Worm (Caenorhabditis elegans): ENCODE data around the gene C08F8.2.

Gene C08F8.2

ce11 chrIV:11103501-11103900 is 47.3 kb upstream of the C08F8.2 start:
- TF ChIP-seq nhr-10 (tag; optimal IDR thresholded peaks at IDR 0.05) (no peak), alr-1 (tag; optimal IDR thresholded peaks at IDR 0.05) (no peak), nhr-23 (tag; optimal IDR thresholded peaks at IDR 0.05) (no peak), egl-27 (tag; optimal IDR thresholded peaks at IDR 0.05) (no peak), ztf-4 (tag; optimal IDR thresholded peaks at IDR 0.05) (no peak)

DNA sequence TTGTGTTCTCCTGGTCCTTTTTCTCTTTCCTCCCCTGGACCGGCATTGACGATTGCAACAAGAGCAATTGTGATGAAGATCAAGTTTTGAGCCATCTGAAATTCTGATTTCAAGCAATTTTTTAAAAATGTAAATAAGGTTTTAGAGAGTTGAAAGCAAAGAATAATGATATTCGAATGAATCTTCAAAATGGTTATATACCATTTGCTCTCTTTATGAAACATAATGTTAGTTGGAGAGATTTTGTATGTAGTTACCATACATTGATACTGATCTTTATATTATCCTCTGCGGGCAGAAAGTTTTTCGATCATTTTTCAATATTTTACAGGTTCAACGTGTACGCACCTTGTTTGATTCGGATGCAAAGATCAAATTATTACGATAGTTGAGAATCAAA is 45.1 kb upstream of the C08F8.2 start, which contains the start of gene srlf-24:
Gene srlf-24 (minus strand): TSS at position 101 of the 400 bp plus-strand sequence.
- TF ChIP-seq fos-1 (tag; optimal IDR thresholded peaks at IDR 0.05) (no peak), ztf-11 (tag; optimal IDR thresholded peaks at IDR 0.05) (no peak)

DNA sequence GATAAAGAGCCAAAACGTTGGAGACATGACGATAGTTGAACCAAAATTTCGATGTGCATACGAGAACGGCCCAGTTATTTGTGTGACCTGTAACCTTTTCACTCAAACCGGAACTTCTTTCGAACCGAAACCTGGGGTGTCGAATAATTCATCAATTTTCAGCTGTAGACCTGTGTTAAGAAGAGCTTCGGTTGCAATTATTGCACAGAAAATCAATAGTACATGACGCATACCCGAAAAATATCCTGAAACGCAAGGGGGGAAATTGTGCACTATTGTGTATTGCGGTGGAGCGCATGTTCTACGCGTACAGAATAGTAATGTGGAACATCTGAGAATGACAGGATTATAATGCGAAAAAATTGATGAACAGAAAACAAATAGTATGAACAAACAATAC is 41.0 kb upstream of the C08F8.2 start, which contains the start of gene pigk-1:
Gene pigk-1 (minus strand): TSS at position 248 of the 400 bp plus-strand sequence.
- TF ChIP-seq lsy-2 (tag; optimal IDR thresholded peaks at IDR 0.05) (peak in 1 of 2 experiments; percentile 7), blmp-1 (tag; optimal IDR thresholded peaks at IDR 0.05; ENCODE audit: insufficient read depth) (no peak)

ce11 chrIV:11110995-11111619 is 39.7 kb upstream of the C08F8.2 start, which contains the start of gene rps-5:
Gene rps-5, minus strand, starts transcription at chrIV:11111045.
- TF ChIP-seq nhr-21 (tag; optimal IDR thresholded peaks at IDR 0.05) (peak; percentile 33), unc-55 (GFP tag; optimal IDR thresholded peaks at IDR 0.05) (peak; percentile 86), nhr-129 (tag; optimal IDR thresholded peaks at IDR 0.05) (peak; percentile 71), sem-4 (tag; optimal IDR thresholded peaks at IDR 0.05) (peak; percentile 29), lsy-2 (tag; optimal IDR thresholded peaks at IDR 0.05) (peak; percentile 50 to 89), fos-1 (tag; optimal IDR thresholded peaks at IDR 0.05) (peak; percentile 33), C34F6.9 (tag; optimal IDR thresholded peaks at IDR 0.05) (peak; percentile 71), lin-39 (tag; optimal IDR thresholded peaks at IDR 0.05) (no peak), snpc-4 (tag; optimal IDR thresholded peaks at IDR 0.05) (peak; percentile 49), mab-5 (tag; optimal IDR thresholded peaks at IDR 0.05) (peak; percentile 14), nhr-25 (tag; optimal IDR thresholded peaks at IDR 0.05) (peak; percentile 59), sma-3 (GFP tag; optimal IDR thresholded peaks at IDR 0.05) (peak; percentile 22), unc-62 (GFP tag; optimal IDR thresholded peaks at IDR 0.05) (no peak), skn-1 (tag; optimal IDR thresholded peaks at IDR 0.05) (no peak), lin-13 (GFP tag; optimal IDR thresholded peaks at IDR 0.05) (peak; percentile 61), crh-2 (tag; optimal IDR thresholded peaks at IDR 0.05) (peak; percentile 65), F13H6.1 (tag; optimal IDR thresholded peaks at IDR 0.05) (peak; percentile 20), ztf-11 (tag; optimal IDR thresholded peaks at IDR 0.05) (no peak), gmeb-1 (tag; optimal IDR thresholded peaks at IDR 0.05) (peak; percentile 78), ama-1 (optimal IDR thresholded peaks at IDR 0.05) (peak; percentile 18), alr-1 (tag; optimal IDR thresholded peaks at IDR 0.05) (no peak), ZK546.5 (tag; optimal IDR thresholded peaks at IDR 0.05) (peak; percentile 15), sma-9 (GFP tag; optimal IDR thresholded peaks at IDR 0.05) (peak; percentile 41), sma-9 (tag; optimal IDR thresholded peaks at IDR 0.05) (no peak), lin-11 (tag; optimal IDR thresholded peaks at IDR 0.05) (peak; percentile 47)

ce11 chrIV:11111898-11112297 is 38.9 kb upstream of the C08F8.2 start:
- peak; percentile 44 for TF ChIP-seq nhr-129 (tag; optimal IDR thresholded peaks at IDR 0.05)
- TF ChIP-seq zag-1 (tag; optimal IDR thresholded peaks at IDR 0.05): no peak
- no peak for TF ChIP-seq blmp-1 (tag; optimal IDR thresholded peaks at IDR 0.05; ENCODE audit: insufficient read depth)
- TF ChIP-seq elt-3 (tag; optimal IDR thresholded peaks at IDR 0.05): no peak
- no peak for TF ChIP-seq unc-39 (tag; optimal IDR thresholded peaks at IDR 0.05)
- no peak for TF ChIP-seq nhr-11 (tag; optimal IDR thresholded peaks at IDR 0.05)
- no peak for TF ChIP-seq nhr-6 (tag; optimal IDR thresholded peaks at IDR 0.05)
- TF ChIP-seq nhr-77 (tag; optimal IDR thresholded peaks at IDR 0.05): no peak
- TF ChIP-seq lin-13 (GFP tag; optimal IDR thresholded peaks at IDR 0.05): no peak
- TF ChIP-seq crh-2 (tag; optimal IDR thresholded peaks at IDR 0.05): peak; percentile 49
- peak in 1 of 2 experiments; percentile 21 for TF ChIP-seq lsy-2 (tag; optimal IDR thresholded peaks at IDR 0.05)
